Worm (Caenorhabditis elegans) whole organism, late embryonic: Measurements from ENCODE around the gene F11A5.13.

ENCODE experiments used
- K09A11.1 ChIP-seq: sonication (generic microtip); optimal IDR thresholded peaks from 2 replicates; lab custom pipeline; 2017; ENCODE audit warnings: antibody characterized with exemption, mild to moderate bottlenecking, missing genetic modification characterization, missing compliant biosample characterization; ENCODE audit not compliant: insufficient read depth
- ama-1 ChIP-seq: fragments of 150-350 bp; optimal IDR thresholded peaks from 2 replicates; lab custom pipeline; 2014
- ceh-14 ChIP-seq: sonication (generic microtip); optimal IDR thresholded peaks from 2 replicates; lab custom pipeline; 2016; ENCODE audit warnings: missing genotype, missing genetic modification characterization, missing compliant biosample characterization
- ceh-19 ChIP-seq: fragments of 200-800 bp; sonication (Bioruptor generic); optimal IDR thresholded peaks from 2 replicates; lab custom pipeline; 2018; ENCODE audit warnings: mild to moderate bottlenecking, missing genetic modification characterization, missing compliant biosample characterization
- ceh-2 ChIP-seq: sonication (generic microtip); optimal IDR thresholded peaks from 2 replicates; lab custom pipeline; 2016; ENCODE audit warnings: missing genotype, missing genetic modification characterization, missing compliant biosample characterization
- ceh-24 ChIP-seq: sonication (generic microtip); optimal IDR thresholded peaks from 2 replicates; lab custom pipeline; 2016; ENCODE audit warnings: mild to moderate bottlenecking, missing genetic modification characterization, missing compliant biosample characterization
- ceh-31 ChIP-seq: sonication (generic microtip); optimal IDR thresholded peaks from 2 replicates; lab custom pipeline; 2016; ENCODE audit warnings: missing genetic modification characterization, missing compliant biosample characterization
- ceh-34 ChIP-seq: sonication (generic microtip); optimal IDR thresholded peaks from 2 replicates; lab custom pipeline; 2016; ENCODE audit warnings: mild to moderate bottlenecking, missing genetic modification characterization, missing compliant biosample characterization
- ceh-48 ChIP-seq: sonication (generic microtip); optimal IDR thresholded peaks from 2 replicates; lab custom pipeline; 2016; ENCODE audit warnings: missing genetic modification characterization, inconsistent platforms, missing compliant biosample characterization
- ceh-6 ChIP-seq: fragments of 200-800 bp; sonication (Bioruptor generic); optimal IDR thresholded peaks from 2 replicates; lab custom pipeline; 2018; ENCODE audit warnings: mild to moderate bottlenecking, missing genetic modification characterization, missing compliant biosample characterization
- ceh-9 ChIP-seq: sonication (generic microtip); optimal IDR thresholded peaks from 2 replicates; lab custom pipeline; 2016; ENCODE audit warnings: mild to moderate bottlenecking, missing genetic modification characterization, inconsistent platforms, missing compliant biosample characterization
- che-1 ChIP-seq: sonication (generic microtip); optimal IDR thresholded peaks from 2 replicates; lab custom pipeline; 2016; ENCODE audit warnings: mild to moderate bottlenecking, missing genetic modification characterization, missing compliant biosample characterization
- dmd-4 ChIP-seq: sonication (generic microtip); optimal IDR thresholded peaks from 2 replicates; lab custom pipeline; 2016; ENCODE audit warnings: borderline replicate concordance, missing genetic modification characterization, missing compliant biosample characterization
- dve-1 ChIP-seq: sonication (generic microtip); optimal IDR thresholded peaks from 2 replicates; lab custom pipeline; 2017; ENCODE audit warnings: antibody characterized with exemption, mild to moderate bottlenecking, missing genetic modification characterization, missing compliant biosample characterization
- fkh-6 ChIP-seq: sonication (generic microtip); optimal IDR thresholded peaks from 2 replicates; lab custom pipeline; 2016; ENCODE audit warnings: missing genetic modification characterization, missing compliant biosample characterization
- gmeb-2 ChIP-seq: sonication (generic microtip); optimal IDR thresholded peaks from 2 replicates; lab custom pipeline; 2016; ENCODE audit warnings: missing genetic modification characterization, inconsistent platforms, missing compliant biosample characterization
- hlh-13 ChIP-seq: fragments of 200-800 bp; sonication (Bioruptor generic); optimal IDR thresholded peaks from 2 replicates; lab custom pipeline; 2018; ENCODE audit warnings: mild to moderate bottlenecking, missing genetic modification characterization, missing compliant biosample characterization
- hlh-15 ChIP-seq: sonication (generic microtip); optimal IDR thresholded peaks from 2 replicates; lab custom pipeline; 2016; ENCODE audit warnings: missing genetic modification characterization, missing compliant biosample characterization
- hlh-6 ChIP-seq: sonication (generic microtip); optimal IDR thresholded peaks from 2 replicates; lab custom pipeline; 2016; ENCODE audit warnings: missing genotype, missing genetic modification characterization, missing compliant biosample characterization
- hlh-8 ChIP-seq: sonication (generic microtip); optimal IDR thresholded peaks from 2 replicates; lab custom pipeline; 2016; ENCODE audit warnings: missing genotype, missing genetic modification characterization, missing compliant biosample characterization
- lin-11 ChIP-seq: fragments of 200-800 bp; sonication (Bioruptor generic); optimal IDR thresholded peaks from 2 replicates; lab custom pipeline; 2018; ENCODE audit warnings: mild to moderate bottlenecking, missing genetic modification characterization, missing compliant biosample characterization
- madf-2 ChIP-seq: sonication (generic microtip); optimal IDR thresholded peaks from 2 replicates; lab custom pipeline; 2017; ENCODE audit warnings: missing genetic modification characterization, missing compliant biosample characterization
- mec-3 ChIP-seq: sonication (generic microtip); optimal IDR thresholded peaks from 2 replicates; lab custom pipeline; 2016; ENCODE audit warnings: borderline replicate concordance, missing genetic modification characterization, missing compliant biosample characterization
- nfya-1 ChIP-seq: sonication (generic microtip); optimal IDR thresholded peaks from 2 replicates; lab custom pipeline; 2017; ENCODE audit warnings: missing genetic modification characterization, mild to moderate bottlenecking, missing compliant biosample characterization, antibody characterized with exemption, moderate library complexity
- pag-3 ChIP-seq: sonication (generic microtip); optimal IDR thresholded peaks from 2 replicates; lab custom pipeline; 2016; ENCODE audit warnings: missing compliant biosample characterization, missing genetic modification characterization, borderline replicate concordance
- pax-1 ChIP-seq: fragments of 150-350 bp; optimal IDR thresholded peaks from 2 replicates; lab custom pipeline; 2014; ENCODE audit warnings: missing biosample characterization, missing genetic modification characterization
- pha-4 ChIP-seq: fragments of 150-350 bp; optimal IDR thresholded peaks from 2 replicates; lab custom pipeline; 2018; ENCODE audit warnings: missing biosample characterization, missing genetic modification reagents, missing genetic modification characterization
- pqm-1 ChIP-seq: sonication (generic microtip); optimal IDR thresholded peaks from 2 replicates; lab custom pipeline; 2016; ENCODE audit warnings: missing genetic modification characterization, missing compliant biosample characterization
- pros-1 ChIP-seq: fragments of 150-350 bp; optimal IDR thresholded peaks from 2 replicates; lab custom pipeline; 2014; ENCODE audit warnings: missing biosample characterization, missing genetic modification reagents, missing genetic modification characterization
- ref-2 ChIP-seq: sonication (generic microtip); optimal IDR thresholded peaks from 2 replicates; lab custom pipeline; 2016; ENCODE audit warnings: missing genetic modification characterization, missing compliant biosample characterization
- sox-2 ChIP-seq: fragments of 200-800 bp; sonication (Bioruptor generic); IDR thresholded peaks from 2 replicates; pipeline ENCODE4 v1.3.6; 2022; ENCODE audit warnings: missing genetic modification reagents, missing genetic modification characterization, missing compliant biosample characterization
- syd-9 ChIP-seq: sonication (generic microtip); optimal IDR thresholded peaks from 2 replicates; lab custom pipeline; 2016; ENCODE audit warnings: mild to moderate bottlenecking, missing genetic modification characterization, moderate library complexity, missing compliant biosample characterization
- tbx-7 ChIP-seq: sonication (generic microtip); optimal IDR thresholded peaks from 2 replicates; lab custom pipeline; 2016; ENCODE audit warnings: missing genotype, missing genetic modification characterization, missing compliant biosample characterization
- ttx-3 ChIP-seq: sonication (generic microtip); optimal IDR thresholded peaks from 2 replicates; lab custom pipeline; 2016; ENCODE audit warnings: missing genetic modification reagents, missing genetic modification characterization, missing compliant biosample characterization
- unc-3 ChIP-seq, 2 experiments: fragments of 200-800 bp in 1 of 2; sonication (Bioruptor generic) in 1 of 2; sonication (generic microtip) in 1 of 2; conservative IDR thresholded peaks in 1 of 2; optimal IDR thresholded peaks in 1 of 2; 2 replicates each; pipeline versions ENCODE4 v1.3.6 to Lab custom; 2016 to 2022; ENCODE audit warnings: missing compliant biosample characterization in 2 of 2, missing genetic modification characterization in 2 of 2, missing genetic modification reagents in 1 of 2

F11A5.13 gene

DNA sequence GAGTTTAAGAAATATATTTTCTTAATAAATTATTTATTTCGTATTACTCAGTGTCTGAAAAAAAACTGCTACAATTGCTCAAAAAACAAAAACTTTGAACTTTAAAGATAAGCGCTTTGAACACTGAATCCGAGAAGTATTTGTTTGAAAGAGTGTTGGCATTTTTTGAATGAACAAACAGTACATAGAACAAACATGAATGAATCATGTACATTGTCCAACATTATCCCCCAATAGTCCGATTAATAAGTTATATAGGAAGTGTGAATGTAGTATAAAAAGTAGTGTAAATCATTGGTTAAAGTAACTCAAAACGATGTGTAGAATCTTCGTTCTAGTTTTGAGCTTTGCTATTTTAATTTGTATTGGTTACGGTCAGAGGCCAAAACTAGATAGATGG is 24.8 kb downstream of the F11A5.13 start, which contains the start of gene F11A5.17:
Gene F11A5.17 (plus strand): TSS at position 301 of the 400 bp plus-strand sequence.
- TF ChIP-seq ceh-6 (GFP tag; lab: Kevin White, UChicago) = no peak
- TF ChIP-seq hlh-6 (tag; lab: Kevin White, UChicago) = no peak
- no peak for TF ChIP-seq ceh-34
- no peak for TF ChIP-seq mec-3
- TF ChIP-seq ceh-9 = no peak
- no peak for TF ChIP-seq fkh-6 (tag; lab: Kevin White, UChicago)
- no peak for TF ChIP-seq pax-1 (tag; lab: Kevin White, UChicago)
- TF ChIP-seq dmd-4 (tag; lab: Kevin White, UChicago) = no peak
- TF ChIP-seq, all 69 proteins: peak for 0

DNA sequence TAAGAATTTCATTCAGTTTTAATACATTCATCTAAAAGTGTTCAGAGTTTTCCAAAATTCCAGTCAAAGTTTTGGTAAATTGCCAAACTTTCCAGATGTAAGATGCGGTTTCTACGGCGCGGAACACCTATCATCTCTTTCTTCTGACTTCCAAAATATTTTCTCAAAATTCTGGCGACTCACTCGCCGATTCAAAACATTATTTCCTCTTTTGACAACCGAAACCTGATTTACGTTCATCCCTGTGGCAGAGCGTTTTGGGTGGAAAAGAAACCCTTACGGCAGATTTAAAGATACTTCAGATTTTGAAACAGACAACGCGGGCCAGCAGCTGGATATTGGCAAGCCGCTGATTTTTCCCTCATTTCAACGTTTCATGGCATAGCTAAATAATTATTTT is 28.5 kb downstream of the F11A5.13 start, which contains the start of gene F11A5.5:
Gene F11A5.5 (plus strand): TSS at position 301 of the 400 bp plus-strand sequence.
- TF ChIP-seq lin-11 (tag; lab: Kevin White, UChicago) = no peak
- TF ChIP-seq ceh-48 (tag; lab: Kevin White, UChicago) = no peak
- TF ChIP-seq syd-9 (tag; lab: Kevin White, UChicago) = no peak
- no peak for TF ChIP-seq ceh-34
- TF ChIP-seq ceh-2 = no peak
- TF ChIP-seq sox-2 (GFP tag; lab: Robert Waterston, UW) = no peak
- TF ChIP-seq pag-3 = no peak
- no peak for TF ChIP-seq ceh-19 (GFP tag; lab: Kevin White, UChicago)
- no peak for TF ChIP-seq ref-2 (tag; lab: Kevin White, UChicago)
- TF ChIP-seq nfya-1 (tag; lab: Kevin White, UChicago) = no peak
- TF ChIP-seq unc-3 (GFP tag; conservative IDR thresholded peaks at IDR 0.05; lab: Robert Waterston, UW) = no peak
- TF ChIP-seq unc-3 (tag; optimal IDR thresholded peaks at IDR 0.05; lab: Kevin White, UChicago) = no peak
- no peak for TF ChIP-seq ama-1 (lab: Kevin White, UChicago)
- TF ChIP-seq pros-1 (tag; lab: Kevin White, UChicago) = no peak
- no peak for TF ChIP-seq ttx-3

DNA sequence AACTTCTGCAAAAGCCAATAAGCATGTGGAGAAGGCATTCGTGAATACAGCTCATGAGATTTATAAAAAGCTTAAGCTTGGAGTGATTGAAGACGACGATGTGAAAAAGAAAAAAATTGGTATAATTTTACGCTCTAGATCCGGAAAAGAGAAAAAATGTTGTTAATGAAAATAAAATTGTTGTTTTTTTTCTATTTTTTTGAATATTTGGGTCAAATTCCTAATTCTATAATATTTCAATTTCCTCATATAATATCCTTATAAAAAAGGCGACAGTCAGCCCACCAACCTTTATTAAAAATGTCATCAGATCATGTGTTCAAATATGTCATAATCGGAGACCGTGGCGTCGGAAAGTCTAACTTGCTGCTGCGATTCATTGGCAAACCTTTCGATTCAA is 31.1 kb downstream of the F11A5.13 start, which contains the start of gene rabr-3:
Gene rabr-3 (plus strand): TSS at position 301 of the 400 bp plus-strand sequence.
- no peak for TF ChIP-seq dve-1 (tag; lab: Kevin White, UChicago)
- TF ChIP-seq ceh-24 (tag; lab: Kevin White, UChicago) = no peak

DNA sequence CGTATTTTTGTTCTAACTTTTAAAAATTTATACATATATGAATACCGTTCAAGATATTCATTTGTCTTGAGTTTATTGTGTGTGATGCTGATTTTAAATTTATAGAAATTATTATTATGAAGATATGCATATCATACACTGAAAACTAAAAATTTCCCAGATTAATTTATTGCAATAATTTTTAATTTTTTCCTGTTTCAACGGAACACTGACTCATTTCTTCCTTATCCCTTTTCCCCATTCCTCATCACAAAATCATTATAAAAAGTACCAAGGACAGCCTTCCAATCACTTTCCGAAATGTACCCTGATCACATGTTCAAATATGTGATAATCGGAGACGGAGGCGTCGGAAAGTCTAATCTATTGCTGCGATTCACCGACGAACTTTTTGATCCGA is 31.8 kb downstream of the F11A5.13 start, which contains the start of gene rabr-4:
Gene rabr-4 (plus strand): TSS at position 301 of the 400 bp plus-strand sequence.
- TF ChIP-seq madf-2 (tag; lab: Kevin White, UChicago) (no peak), hlh-8 (tag; lab: Kevin White, UChicago) (no peak), ceh-6 (GFP tag; lab: Kevin White, UChicago) (no peak), hlh-15 (tag; lab: Kevin White, UChicago) (no peak), ceh-31 (tag; lab: Kevin White, UChicago) (no peak), che-1 (tag; lab: Kevin White, UChicago) (no peak), pha-4 (tag; lab: Kevin White, UChicago) (no peak), hlh-13 (GFP tag; lab: Kevin White, UChicago) (no peak), unc-3 (GFP tag; conservative IDR thresholded peaks at IDR 0.05; lab: Robert Waterston, UW) (no peak), unc-3 (tag; optimal IDR thresholded peaks at IDR 0.05; lab: Kevin White, UChicago) (no peak), pag-3 (no peak), ceh-14 (tag; lab: Kevin White, UChicago) (no peak), gmeb-2 (no peak), pax-1 (tag; lab: Kevin White, UChicago) (no peak)

DNA sequence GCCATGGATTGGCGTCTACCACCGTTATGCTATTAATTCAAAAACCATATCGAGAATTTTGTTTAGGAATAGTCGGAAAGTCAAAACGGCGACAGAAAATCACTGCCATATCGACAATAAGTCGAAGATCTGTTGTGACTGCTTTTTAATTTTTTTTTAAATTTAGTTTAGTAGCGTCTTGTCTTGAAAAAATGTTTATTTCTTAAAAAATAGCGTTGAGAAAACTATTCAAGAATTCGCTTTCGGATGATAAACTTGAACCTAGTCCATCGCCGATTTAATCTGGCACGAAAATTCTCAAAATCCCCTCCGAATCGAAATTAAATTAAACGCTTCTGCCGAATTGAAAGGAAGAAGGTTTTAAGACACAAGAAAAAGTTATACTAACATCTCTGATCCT is 34.4 kb downstream of the F11A5.13 start, which contains the start of gene srh-279:
Gene srh-279 (plus strand): TSS at position 301 of the 400 bp plus-strand sequence.
- TF ChIP-seq K09A11.1 = no peak
- no peak for TF ChIP-seq pqm-1 (tag; lab: Kevin White, UChicago)
- TF ChIP-seq tbx-7 = no peak
- TF ChIP-seq, all 69 proteins: peak for 0
